Fruit fly (Drosophila melanogaster) whole organism, embryonic: ENCODE measurements around the gene bun.

Experiments
- ATbp ChIP-seq: fragments of 200-800 bp; sonication (Bioruptor generic); optimal IDR thresholded peaks from 2 replicates; lab custom pipeline; 2017; ENCODE audit warnings: missing biosample characterization, mild to moderate bottlenecking, missing genetic modification characterization, missing genetic modification reagents
- Blimp-1 ChIP-seq: fragments of 200-800 bp; sonication (Bioruptor generic); optimal IDR thresholded peaks from 3 replicates; lab custom pipeline; 2018; ENCODE audit warnings: missing biosample characterization, missing genetic modification characterization, mild to moderate bottlenecking, moderate library complexity, missing genetic modification reagents
- CG10147 ChIP-seq: fragments of 200-800 bp; sonication (Bioruptor generic); optimal IDR thresholded peaks from 2 replicates; lab custom pipeline; 2019; ENCODE audit warnings: missing biosample characterization, mild to moderate bottlenecking, missing genetic modification characterization, moderate library complexity
- CG10565 ChIP-seq: fragments of 200-800 bp; sonication (Bioruptor generic); optimal IDR thresholded peaks from 3 replicates; lab custom pipeline; 2016; ENCODE audit warnings: missing biosample characterization, mild to moderate bottlenecking, missing genetic modification characterization
- CG12391 ChIP-seq: fragments of 200-800 bp; sonication (Bioruptor generic); optimal IDR thresholded peaks from 3 replicates; lab custom pipeline; 2018; ENCODE audit warnings: missing biosample characterization, mild to moderate bottlenecking, missing genetic modification characterization, moderate library complexity
- CG14965 ChIP-seq: fragments of 200-800 bp; sonication (Bioruptor generic); optimal IDR thresholded peaks from 2 replicates; lab custom pipeline; 2016; ENCODE audit warnings: missing biosample characterization, missing genetic modification characterization, borderline replicate concordance
- CG15601 ChIP-seq: fragments of 200-800 bp; sonication (Bioruptor generic); optimal IDR thresholded peaks from 3 replicates; lab custom pipeline; 2019; ENCODE audit warnings: missing biosample characterization, mild to moderate bottlenecking, missing genetic modification characterization, moderate library complexity
- CG31365 ChIP-seq: fragments of 200-800 bp; sonication (Bioruptor generic); optimal IDR thresholded peaks from 2 replicates; lab custom pipeline; 2018; ENCODE audit warnings: missing biosample characterization, mild to moderate bottlenecking, missing genetic modification characterization
- CG32767 ChIP-seq: fragments of 200-800 bp; sonication (Bioruptor generic); IDR thresholded peaks from 2 replicates; pipeline ENCODE4 v1.3.6; 2022; ENCODE audit warnings: missing biosample characterization, missing genetic modification characterization
- CG4404 ChIP-seq: fragments of 200-800 bp; sonication (Bioruptor generic); IDR thresholded peaks from 2 replicates; pipeline ENCODE4 v1.3.6; 2022; ENCODE audit warnings: missing biosample characterization, missing genetic modification characterization
- CG6175 ChIP-seq: fragments of 200-800 bp; sonication (Bioruptor generic); IDR thresholded peaks from 3 replicates; pipeline ENCODE4 v1.3.6; 2022; ENCODE audit warnings: missing biosample characterization, missing genetic modification characterization
- CG6272 ChIP-seq: fragments of 200-800 bp; sonication (Bioruptor generic); IDR thresholded peaks from 2 replicates; pipeline ENCODE4 v1.3.6; 2022; ENCODE audit warnings: missing biosample characterization, missing genetic modification characterization
- CG6689 ChIP-seq: fragments of 200-800 bp; sonication (Bioruptor generic); IDR thresholded peaks from 2 replicates; pipeline ENCODE4 v1.3.6; 2022; ENCODE audit warnings: missing biosample characterization, missing genetic modification characterization
- CG6791 ChIP-seq: fragments of 200-800 bp; sonication (Bioruptor generic); IDR thresholded peaks from 3 replicates; pipeline ENCODE4 v1.3.6; 2022; ENCODE audit warnings: missing biosample characterization, missing genetic modification characterization; ENCODE audit not compliant: partially characterized antibody
- CG8089 ChIP-seq: fragments of 200-800 bp; sonication (Bioruptor generic); optimal IDR thresholded peaks from 3 replicates; lab custom pipeline; 2016; ENCODE audit warnings: missing biosample characterization, missing genetic modification characterization
- CG8281 ChIP-seq: fragments of 200-800 bp; sonication (Bioruptor generic); optimal IDR thresholded peaks from 2 replicates; lab custom pipeline; 2018; ENCODE audit warnings: missing biosample characterization, mild to moderate bottlenecking, missing genetic modification characterization, moderate library complexity
- CG9876 ChIP-seq: fragments of 200-800 bp; sonication (Bioruptor generic); optimal IDR thresholded peaks from 2 replicates; lab custom pipeline; 2016; ENCODE audit warnings: missing biosample characterization, missing genetic modification characterization
- CoRest ChIP-seq: fragments of 200-800 bp; sonication (Bioruptor generic); optimal IDR thresholded peaks from 3 replicates; lab custom pipeline; 2018; ENCODE audit warnings: missing biosample characterization, mild to moderate bottlenecking, missing genetic modification characterization, moderate library complexity
- Dfd ChIP-seq, 2 experiments: fragments of >200 bp; optimal IDR thresholded peaks; 2 replicates each; lab custom pipeline; 2017; ENCODE audit warnings: missing biosample characterization in 2 of 2, missing genetic modification characterization in 2 of 2
- Fer1 ChIP-seq: fragments of 200-800 bp; sonication (Bioruptor generic); optimal IDR thresholded peaks from 2 replicates; lab custom pipeline; 2017; ENCODE audit warnings: missing biosample characterization, mild to moderate bottlenecking, missing genetic modification characterization
- HLH3B ChIP-seq: fragments of 200-800 bp; sonication (Bioruptor generic); IDR thresholded peaks from 2 replicates; pipeline ENCODE4 v1.3.6; 2022; ENCODE audit warnings: missing biosample characterization, missing genetic modification characterization
- Mad ChIP-seq: fragments of 200-800 bp; sonication (Bioruptor generic); optimal IDR thresholded peaks from 2 replicates; lab custom pipeline; 2016; ENCODE audit warnings: missing biosample characterization, missing genetic modification characterization
- Med ChIP-seq: fragments of 200-800 bp; sonication (Bioruptor generic); peaks from one replicate; lab custom pipeline; 2016; ENCODE audit warnings: missing biosample characterization, missing genetic modification characterization, mild to moderate bottlenecking, inconsistent platforms, moderate library complexity
- Meics ChIP-seq: fragments of 200-800 bp; sonication (Bioruptor generic); optimal IDR thresholded peaks from 2 replicates; lab custom pipeline; 2017; ENCODE audit warnings: missing biosample characterization, mild to moderate bottlenecking, missing genetic modification characterization
- Mes4 ChIP-seq: fragments of 200-800 bp; sonication (Bioruptor generic); optimal IDR thresholded peaks from 2 replicates; lab custom pipeline; 2016; ENCODE audit warnings: missing biosample characterization, missing genetic modification characterization
- Oaz ChIP-seq: fragments of 200-800 bp; sonication (Bioruptor generic); IDR thresholded peaks from 2 replicates; pipeline ENCODE4 v1.3.6; 2022; ENCODE audit warnings: missing biosample characterization, missing genetic modification characterization
- Rx ChIP-seq: fragments of 200-800 bp; sonication (Bioruptor generic); IDR thresholded peaks from 2 replicates; pipeline ENCODE4 v1.3.6; 2022; ENCODE audit warnings: missing biosample characterization, missing genetic modification characterization
- Xbp1 ChIP-seq: fragments of 200-800 bp; sonication (Bioruptor generic); optimal IDR thresholded peaks from 3 replicates; lab custom pipeline; 2016; ENCODE audit warnings: missing biosample characterization, mild to moderate bottlenecking, missing genetic modification characterization
- Xrp1 ChIP-seq: fragments of 200-800 bp; sonication (Bioruptor generic); IDR thresholded peaks from 2 replicates; pipeline ENCODE4 v1.3.6; 2022; ENCODE audit warnings: missing biosample characterization, missing genetic modification characterization
- ara ChIP-seq: fragments of 200-800 bp; sonication (Bioruptor generic); IDR thresholded peaks from 2 replicates; pipeline ENCODE4 v1.3.6; 2022; ENCODE audit warnings: missing biosample characterization, missing genetic modification characterization
- crol ChIP-seq: fragments of 200-800 bp; sonication (Bioruptor generic); IDR thresholded peaks from 2 replicates; pipeline ENCODE4 v1.3.6; 2022; ENCODE audit warnings: missing biosample characterization, missing genetic modification characterization
- da ChIP-seq: fragments of 200-800 bp; sonication (Bioruptor generic); optimal IDR thresholded peaks from 2 replicates; lab custom pipeline; 2016; ENCODE audit warnings: missing biosample characterization, missing genetic modification characterization
- dati ChIP-seq: fragments of 200-800 bp; sonication (Bioruptor generic); IDR thresholded peaks from 2 replicates; pipeline ENCODE4 v1.3.6; 2022; ENCODE audit warnings: missing biosample characterization, missing genetic modification characterization
- ems ChIP-seq: fragments of 200-800 bp; sonication (Bioruptor generic); optimal IDR thresholded peaks from 3 replicates; lab custom pipeline; 2016; ENCODE audit warnings: missing biosample characterization, missing genetic modification characterization
- kni ChIP-seq: fragments of 200-800 bp; sonication (Bioruptor generic); optimal IDR thresholded peaks from 3 replicates; lab custom pipeline; 2017; ENCODE audit warnings: mild to moderate bottlenecking, missing biosample characterization, missing genetic modification reagents, missing genetic modification characterization
- lov ChIP-seq, 2 experiments: fragments of 200-800 bp in 1 of 2; fragments of >200 bp in 1 of 2; sonication (Bioruptor generic) in 1 of 2; IDR thresholded peaks in 1 of 2; optimal IDR thresholded peaks in 1 of 2; 2 replicates in 1 of 2; 3 replicates in 1 of 2; pipeline versions ENCODE4 v1.3.6 to Lab custom; 2017 to 2022; ENCODE audit warnings: missing biosample characterization in 1 of 2, missing genetic modification characterization in 1 of 2
- luna ChIP-seq: fragments of 200-800 bp; sonication (Bioruptor generic); optimal IDR thresholded peaks from 2 replicates; lab custom pipeline; 2016; ENCODE audit warnings: missing biosample characterization, missing genetic modification characterization
- nmo ChIP-seq: fragments of 200-800 bp; sonication (Bioruptor generic); optimal IDR thresholded peaks from 2 replicates; lab custom pipeline; 2018; ENCODE audit warnings: missing biosample characterization, mild to moderate bottlenecking, missing genetic modification characterization, moderate library complexity
- odd ChIP-seq: fragments of 200-800 bp; sonication (Bioruptor generic); optimal IDR thresholded peaks from 2 replicates; lab custom pipeline; 2017; ENCODE audit warnings: missing biosample characterization, mild to moderate bottlenecking, missing genetic modification characterization
- otp ChIP-seq: fragments of 200-800 bp; sonication (Bioruptor generic); IDR thresholded peaks from 3 replicates; pipeline ENCODE4, ENCODE4 v1.3.6; 2022; ENCODE audit warnings: missing biosample characterization, missing genetic modification characterization
- pan ChIP-seq, 4 experiments: fragments of >200 bp in 3 of 4; fragments of 200-800 bp in 1 of 4; sonication (Bioruptor generic) in 1 of 4; optimal IDR thresholded peaks in 3 of 4; IDR thresholded peaks in 1 of 4; 2 replicates each; pipeline versions ENCODE4 v1.3.6 to Lab custom; 2017 to 2022; ENCODE audit warnings: missing biosample characterization in 2 of 4, missing genetic modification characterization in 2 of 4, mixed read lengths in 1 of 4
- pnt ChIP-seq: fragments of 200-800 bp; sonication (Bioruptor generic); optimal IDR thresholded peaks from 3 replicates; lab custom pipeline; 2016; ENCODE audit warnings: missing biosample characterization, missing genetic modification characterization
- pum ChIP-seq: fragments of 200-800 bp; sonication (Bioruptor generic); optimal IDR thresholded peaks from 2 replicates; lab custom pipeline; 2016; ENCODE audit warnings: missing biosample characterization, missing genetic modification characterization
- pzg ChIP-seq: fragments of 200-800 bp; sonication (Bioruptor generic); optimal IDR thresholded peaks from 3 replicates; lab custom pipeline; 2018; ENCODE audit warnings: missing biosample characterization, mild to moderate bottlenecking, missing genetic modification characterization, moderate library complexity
- tll ChIP-seq, 2 experiments: fragments of 200-800 bp in 1 of 2; fragments of >200 bp in 1 of 2; sonication (Bioruptor generic) in 1 of 2; optimal IDR thresholded peaks; 2 replicates each; lab custom pipeline; 2017 to 2019; ENCODE audit warnings: missing biosample characterization in 2 of 2, missing genetic modification characterization in 2 of 2, mild to moderate bottlenecking in 1 of 2, moderate library complexity in 1 of 2
- unpg ChIP-seq: fragments of 200-800 bp; sonication (Bioruptor generic); optimal IDR thresholded peaks from 3 replicates; lab custom pipeline; 2018; ENCODE audit warnings: missing biosample characterization, mild to moderate bottlenecking, missing genetic modification characterization, moderate library complexity
- zen ChIP-seq: fragments of 200-800 bp; sonication (Bioruptor generic); optimal IDR thresholded peaks from 3 replicates; lab custom pipeline; 2018; ENCODE audit warnings: missing biosample characterization, mild to moderate bottlenecking, missing genetic modification characterization, moderate library complexity
- zf30C ChIP-seq: fragments of 200-800 bp; sonication (Bioruptor generic); optimal IDR thresholded peaks from 3 replicates; lab custom pipeline; 2018; ENCODE audit warnings: missing biosample characterization, mild to moderate bottlenecking, missing genetic modification characterization

The bun gene

dm6 chr2L:12535637-12536038 is 10.8 kb downstream of the bun start (continued):
- peak; percentile 20 for TF ChIP-seq CoRest
- TF ChIP-seq Meics, result peak; percentile 84
- TF ChIP-seq nmo (GFP tag; lab: Kevin White, UChicago), result peak; percentile 17
- TF ChIP-seq Mad (GFP tag; lab: Kevin White, UChicago), result no peak
- no peak for TF ChIP-seq pum (GFP tag; lab: Kevin White, UChicago)
- peak; percentile 80 for TF ChIP-seq Fer1 (GFP tag; lab: Kevin White, UChicago)
- peak; percentile 45 for TF ChIP-seq CG10147 (GFP tag; lab: Kevin White, UChicago)
- no peak for TF ChIP-seq pan (optimal IDR thresholded peaks at IDR 0.05; lab: Kevin White, UChicago)
- TF ChIP-seq pan (GFP tag; optimal IDR thresholded peaks at IDR 0.05 in 1 of 2, IDR thresholded peaks at IDR 0.05 in 1 of 2), result peak in 1 of 2 experiments; percentile 73
- peak; percentile 72 for TF ChIP-seq CG31365
- no peak for TF ChIP-seq Mes4 (GFP tag; lab: Kevin White, UChicago)
- no peak for TF ChIP-seq CG9876 (GFP tag; lab: Kevin White, UChicago)
- TF ChIP-seq lov (optimal IDR thresholded peaks at IDR 0.05; lab: Kevin White, UChicago), result no peak
- no peak; the same call in 2 of the 3 replicates for TF ChIP-seq lov (GFP tag; IDR thresholded peaks at IDR 0.05; lab: Robert Waterston, UW)
- TF ChIP-seq unpg (GFP tag; lab: Kevin White, UChicago), result peak; percentile 52
- no peak for TF ChIP-seq zf30C (GFP tag; lab: Kevin White, UChicago)
- TF ChIP-seq Oaz, result no peak
- peak; percentile 97 for TF ChIP-seq crol (GFP tag; lab: Robert Waterston, UW)
- TF ChIP-seq CG15601 (tag; lab: Kevin White, UChicago), result peak; percentile 69
- TF ChIP-seq HLH3B, result no peak
- no peak for TF ChIP-seq CG4404 (GFP tag; lab: Robert Waterston, UW)
- peak; percentile 80 for TF ChIP-seq otp
- peak; percentile 31; the same call in 1 of the 2 replicates for TF ChIP-seq ara (GFP tag; lab: Robert Waterston, UW)
- TF ChIP-seq CG12391 (tag; lab: Kevin White, UChicago), result peak; percentile 9
- TF ChIP-seq CG6272, result no peak
- peak; percentile 6 for TF ChIP-seq pzg (GFP tag; lab: Kevin White, UChicago)

- peak; percentile 87 for TF ChIP-seq Blimp-1 (GFP tag; lab: Kevin White, UChicago)
- TF ChIP-seq tll (GFP tag; optimal IDR thresholded peaks at IDR 0.05; lab: Kevin White, UChicago), result no peak
- no peak for TF ChIP-seq Med (GFP tag; lab: Kevin White, UChicago)
- TF ChIP-seq CG8281 (tag; lab: Kevin White, UChicago), result peak; percentile 0
- TF ChIP-seq CG14965 (GFP tag; lab: Kevin White, UChicago), result no peak
- TF ChIP-seq crol (GFP tag; lab: Robert Waterston, UW), result peak; percentile 94
- no peak for TF ChIP-seq luna (GFP tag; lab: Kevin White, UChicago)
- TF ChIP-seq da, result no peak
- no peak for TF ChIP-seq CG12391 (tag; lab: Kevin White, UChicago)
- no peak for TF ChIP-seq zen
- TF ChIP-seq Xbp1 (GFP tag; lab: Kevin White, UChicago), result no peak
- 0 out of 3 replicates have a peak, but pooled peaks have one; percentile 6 for TF ChIP-seq CG6175 (GFP tag; lab: Robert Waterston, UW)
- 0 out of 2 replicates have a peak, but pooled peaks have one; percentile 13 for TF ChIP-seq dati (GFP tag; lab: Robert Waterston, UW)
- no peak for TF ChIP-seq CG6689 (GFP tag; lab: Robert Waterston, UW)
- no peak for TF ChIP-seq Xrp1 (GFP tag; lab: Robert Waterston, UW)
- no peak for TF ChIP-seq ATbp
- TF ChIP-seq CG10565 (GFP tag; lab: Kevin White, UChicago), result no peak
- TF ChIP-seq Dfd (GFP tag; optimal IDR thresholded peaks at IDR 0.05; lab: Kevin White, UChicago), result no peak
- TF ChIP-seq Mes4 (GFP tag; lab: Kevin White, UChicago), result no peak
- TF ChIP-seq CG8089 (GFP tag; lab: Kevin White, UChicago), result no peak
- TF ChIP-seq CG32767, result no peak
- no peak for TF ChIP-seq Rx (GFP tag; lab: Robert Waterston, UW)
- TF ChIP-seq CG6791 (GFP tag; lab: Robert Waterston, UW), result no peak
- TF ChIP-seq pnt, result no peak
- TF ChIP-seq ems (GFP tag; lab: Kevin White, UChicago), result no peak
- TF ChIP-seq odd (GFP tag; lab: Kevin White, UChicago), result no peak
- TF ChIP-seq kni (GFP tag; lab: Kevin White, UChicago), result peak; percentile 60
Measured at dm6 chr2L:12533671-12534402, 12.6 kb downstream of the bun start.
